Worm (Caenorhabditis elegans) whole organism, late embryonic: ENCODE data around the gene gadr-2.

Experiments
- F13H6.1 ChIP-seq: sonication (generic microtip); optimal IDR thresholded peaks from 2 replicates; lab custom pipeline; 2016; ENCODE audit warnings: missing genetic modification characterization, missing compliant biosample characterization
- T23F11.4 ChIP-seq: fragments of 200-800 bp; sonication (Bioruptor generic); optimal IDR thresholded peaks from 2 replicates; lab custom pipeline; 2018; ENCODE audit warnings: mild to moderate bottlenecking, missing genetic modification characterization, missing compliant biosample characterization
- ama-1 ChIP-seq: fragments of 150-350 bp; optimal IDR thresholded peaks from 2 replicates; lab custom pipeline; 2014
- ceh-34 ChIP-seq: sonication (generic microtip); optimal IDR thresholded peaks from 2 replicates; lab custom pipeline; 2016; ENCODE audit warnings: mild to moderate bottlenecking, missing genetic modification characterization, missing compliant biosample characterization
- dmd-4 ChIP-seq: sonication (generic microtip); optimal IDR thresholded peaks from 2 replicates; lab custom pipeline; 2016; ENCODE audit warnings: borderline replicate concordance, missing genetic modification characterization, missing compliant biosample characterization
- fax-1 ChIP-seq: sonication (generic microtip); optimal IDR thresholded peaks from 2 replicates; lab custom pipeline; 2016; ENCODE audit warnings: missing genotype, missing genetic modification characterization, missing compliant biosample characterization
- fkh-10 ChIP-seq: fragments of 150-350 bp; optimal IDR thresholded peaks from 2 replicates; lab custom pipeline; 2014; ENCODE audit warnings: missing biosample characterization, missing genetic modification reagents, missing genetic modification characterization
- nfya-1 ChIP-seq: sonication (generic microtip); optimal IDR thresholded peaks from 2 replicates; lab custom pipeline; 2017; ENCODE audit warnings: missing genetic modification characterization, mild to moderate bottlenecking, missing compliant biosample characterization, antibody characterized with exemption, moderate library complexity
- pha-2 ChIP-seq: sonication (generic microtip); optimal IDR thresholded peaks from 2 replicates; lab custom pipeline; 2017; ENCODE audit warnings: mild to moderate bottlenecking, missing genetic modification characterization, missing compliant biosample characterization
- ref-2 ChIP-seq: sonication (generic microtip); optimal IDR thresholded peaks from 2 replicates; lab custom pipeline; 2016; ENCODE audit warnings: missing genetic modification characterization, missing compliant biosample characterization
- tbx-2 ChIP-seq: sonication (generic microtip); optimal IDR thresholded peaks from 2 replicates; lab custom pipeline; 2016; ENCODE audit warnings: missing genetic modification characterization, missing compliant biosample characterization
- unc-42 ChIP-seq: sonication (generic microtip); optimal IDR thresholded peaks from 2 replicates; lab custom pipeline; 2016; ENCODE audit warnings: missing genotype, missing genetic modification characterization, missing compliant biosample characterization
- unc-55 ChIP-seq: sonication (generic microtip); optimal IDR thresholded peaks from 2 replicates; lab custom pipeline; 2017; ENCODE audit warnings: missing biosample characterization, missing genetic modification reagents, missing genetic modification characterization
- ztf-16 ChIP-seq: sonication (generic microtip); optimal IDR thresholded peaks from 2 replicates; lab custom pipeline; 2017; ENCODE audit warnings: missing genetic modification characterization, missing compliant biosample characterization

DNA sequence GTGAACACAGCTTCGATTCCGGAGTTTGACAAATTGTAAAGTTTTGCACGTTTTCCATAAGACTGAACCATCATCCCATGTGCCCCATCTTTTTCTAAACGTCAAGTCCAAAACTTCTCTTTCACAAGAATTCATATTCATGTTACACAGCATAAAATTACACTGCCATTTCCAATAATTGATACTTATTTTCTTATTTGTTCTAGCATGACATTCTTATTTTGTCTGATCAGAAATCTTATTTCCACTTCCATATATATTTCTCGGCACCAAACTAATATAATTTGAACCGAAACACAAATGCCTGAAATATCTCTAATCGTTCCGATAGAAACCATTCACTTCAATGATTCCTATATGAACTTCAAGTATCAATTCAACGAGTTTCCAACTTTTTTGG, 1.0 kb upstream of the gadr-2 start, which contains the start of gene sru-2:
- TF ChIP-seq ref-2 (tag; lab: Kevin White, UChicago) (no peak), tbx-2 (tag; lab: Kevin White, UChicago) (no peak), pha-2 (no peak), dmd-4 (tag; lab: Kevin White, UChicago) (no peak), ceh-34 (tag; lab: Kevin White, UChicago) (no peak), nfya-1 (tag; lab: Kevin White, UChicago) (no peak), unc-55 (no peak), ama-1 (no peak), ztf-16 (tag; lab: Kevin White, UChicago) (no peak), T23F11.4 (GFP tag; lab: Kevin White, UChicago) (no peak), fkh-10 (GFP tag; lab: Kevin White, UChicago) (no peak), fax-1 (tag; lab: Kevin White, UChicago) (no peak), unc-42 (no peak), F13H6.1 (tag; lab: Kevin White, UChicago) (no peak)
